Worm (Caenorhabditis elegans) whole organism, L3 larva: ENCODE measurements around the gene cutl-9.

Source experiments
- ZK546.5 ChIP-seq: sonication (generic microtip); optimal IDR thresholded peaks from 2 replicates; lab custom pipeline; 2017; ENCODE audit warnings: missing biosample characterization, missing genetic modification characterization
- aly-2 ChIP-seq: fragments of 150-350 bp; optimal IDR thresholded peaks from 2 replicates; lab custom pipeline; 2014; ENCODE audit warnings: missing biosample characterization, missing genetic modification characterization
- ceh-82 ChIP-seq: fragments of 150-350 bp; optimal IDR thresholded peaks from 2 replicates; lab custom pipeline; 2014; ENCODE audit warnings: missing biosample characterization, missing genetic modification characterization
- daf-12 ChIP-seq: fragments of 150-350 bp; optimal IDR thresholded peaks from 2 replicates; lab custom pipeline; 2014; ENCODE audit warnings: missing biosample characterization, missing genetic modification reagents, missing genetic modification characterization
- egl-27 ChIP-seq: sonication (generic microtip); optimal IDR thresholded peaks from 4 replicates; lab custom pipeline; 2017; ENCODE audit warnings: missing biosample characterization, missing genetic modification reagents, missing genetic modification characterization
- egl-5 ChIP-seq: fragments of 150-350 bp; optimal IDR thresholded peaks from 2 replicates; lab custom pipeline; 2017; ENCODE audit warnings: missing biosample characterization, missing genetic modification reagents, missing genetic modification characterization, inconsistent platforms
- elt-1 ChIP-seq: fragments of 150-350 bp; optimal IDR thresholded peaks from 2 replicates; lab custom pipeline; 2014; ENCODE audit warnings: missing biosample characterization, missing genetic modification characterization
- elt-2 ChIP-seq: sonication (generic microtip); optimal IDR thresholded peaks from 2 replicates; lab custom pipeline; 2016; ENCODE audit warnings: missing genetic modification reagents, mild to moderate bottlenecking, missing genetic modification characterization, missing compliant biosample characterization
- elt-3 ChIP-seq, 3 experiments: fragments of 150-350 bp in 1 of 3; sonication (generic microtip) in 2 of 3; optimal IDR thresholded peaks; 2 replicates in 2 of 3; 4 replicates in 1 of 3; lab custom pipeline; 2014 to 2017; ENCODE audit warnings: missing biosample characterization in 3 of 3, missing genetic modification characterization in 3 of 3
- fkh-10 ChIP-seq: sonication (generic microtip); optimal IDR thresholded peaks from 2 replicates; lab custom pipeline; 2017; ENCODE audit warnings: missing biosample characterization, missing genetic modification reagents, missing genetic modification characterization
- jun-1 ChIP-seq: fragments of 150-350 bp; optimal IDR thresholded peaks from 2 replicates; lab custom pipeline; 2014; ENCODE audit warnings: missing biosample characterization, missing genetic modification reagents, missing genetic modification characterization
- lsy-12 ChIP-seq: sonication (generic microtip); optimal IDR thresholded peaks from 2 replicates; lab custom pipeline; 2016; ENCODE audit warnings: mild to moderate bottlenecking, missing genetic modification characterization, missing compliant biosample characterization
- mml-1 ChIP-seq: fragments of 150-350 bp; sonication (generic microtip); optimal IDR thresholded peaks from 3 replicates; lab custom pipeline; 2014; ENCODE audit warnings: missing biosample characterization, missing genetic modification characterization
- nfya-1 ChIP-seq: sonication (generic microtip); optimal IDR thresholded peaks from 2 replicates; lab custom pipeline; 2017; ENCODE audit warnings: missing genetic modification characterization, mild to moderate bottlenecking, missing compliant biosample characterization, antibody characterized with exemption, moderate library complexity; ENCODE audit not compliant: insufficient read depth
- nhr-11 ChIP-seq: fragments of 150-350 bp; optimal IDR thresholded peaks from 2 replicates; lab custom pipeline; 2014; ENCODE audit warnings: missing biosample characterization, missing genetic modification characterization
- nhr-12 ChIP-seq: fragments of 150-350 bp; optimal IDR thresholded peaks from 2 replicates; lab custom pipeline; 2014; ENCODE audit warnings: missing biosample characterization, missing genetic modification characterization
- nhr-23 ChIP-seq: fragments of 150-350 bp; optimal IDR thresholded peaks from 2 replicates; lab custom pipeline; 2014; ENCODE audit warnings: missing biosample characterization, missing genetic modification reagents, missing genetic modification characterization
- nhr-25 ChIP-seq: sonication (generic microtip); optimal IDR thresholded peaks from 2 replicates; lab custom pipeline; 2017; ENCODE audit warnings: missing biosample characterization, missing genetic modification characterization
- nhr-43 ChIP-seq: sonication (generic microtip); optimal IDR thresholded peaks from 2 replicates; lab custom pipeline; 2016; ENCODE audit warnings: mild to moderate bottlenecking, missing genetic modification characterization, missing compliant biosample characterization; ENCODE audit not compliant: poor library complexity, severe bottlenecking
- nhr-67 ChIP-seq: fragments of 150-350 bp; optimal IDR thresholded peaks from 2 replicates; lab custom pipeline; 2014; ENCODE audit warnings: missing biosample characterization, missing genetic modification characterization
- nhr-76 ChIP-seq: fragments of 150-350 bp; sonication (generic microtip); optimal IDR thresholded peaks from 5 replicates; lab custom pipeline; 2014; ENCODE audit warnings: missing biosample characterization, missing genetic modification characterization
- nhr-77 ChIP-seq: fragments of 150-350 bp; optimal IDR thresholded peaks from 2 replicates; lab custom pipeline; 2014; ENCODE audit warnings: missing biosample characterization, missing genetic modification characterization
- pha-4 ChIP-seq: fragments of 150-350 bp; optimal IDR thresholded peaks from 2 replicates; lab custom pipeline; 2014; ENCODE audit warnings: missing biosample characterization, missing genetic modification reagents, missing genetic modification characterization
- pqm-1 ChIP-seq: fragments of 150-350 bp; optimal IDR thresholded peaks from 2 replicates; lab custom pipeline; 2017; ENCODE audit warnings: missing biosample characterization, missing genetic modification characterization, inconsistent platforms
- sea-2 ChIP-seq: fragments of 150-350 bp; sonication (generic microtip); optimal IDR thresholded peaks from 4 replicates; lab custom pipeline; 2014; ENCODE audit warnings: missing biosample characterization, missing genetic modification reagents, missing genetic modification characterization
- skn-1 ChIP-seq: fragments of 150-350 bp; optimal IDR thresholded peaks from 2 replicates; lab custom pipeline; 2014; ENCODE audit warnings: missing biosample characterization, missing genetic modification characterization
- tbx-2 ChIP-seq: sonication (generic microtip); optimal IDR thresholded peaks from 2 replicates; lab custom pipeline; 2016; ENCODE audit warnings: mild to moderate bottlenecking, missing genetic modification characterization, missing compliant biosample characterization
- unc-39 ChIP-seq: sonication (generic microtip); optimal IDR thresholded peaks from 4 replicates; lab custom pipeline; 2017; ENCODE audit warnings: missing biosample characterization, missing genetic modification characterization
- zag-1 ChIP-seq: fragments of 150-350 bp; optimal IDR thresholded peaks from 2 replicates; lab custom pipeline; 2014; ENCODE audit warnings: missing biosample characterization, missing genetic modification characterization

cutl-9 gene

DNA sequence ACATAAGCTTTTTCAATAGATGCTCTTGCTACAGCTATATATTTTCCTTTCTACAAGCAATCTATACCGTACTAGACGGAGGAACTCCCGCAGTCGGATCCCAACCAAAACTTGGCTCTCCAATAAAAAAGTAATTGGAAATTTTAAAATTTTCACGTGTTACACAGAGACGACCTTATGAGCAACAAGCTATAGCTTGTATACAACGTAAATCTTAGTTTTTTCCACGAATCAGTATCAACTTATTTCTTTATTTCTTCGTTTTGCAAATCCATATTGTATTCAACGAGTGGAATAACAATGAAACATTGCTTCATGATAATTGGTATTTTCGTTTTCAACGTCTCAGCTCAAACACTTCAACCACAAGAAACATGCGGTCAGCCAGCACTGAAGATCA lies 21.3 kb downstream of the cutl-9 start, which contains the start of gene M28.4:
Gene M28.4, plus strand, starts transcription at position 301 of the 400 bp plus-strand sequence.
- TF ChIP-seq nhr-43 = no peak
- no peak for TF ChIP-seq nhr-12 (tag; lab: Kevin White, UChicago)
- TF ChIP-seq mml-1 = no peak
- no peak for TF ChIP-seq ZK546.5
- no peak for TF ChIP-seq nhr-25
- no peak for TF ChIP-seq nhr-67 (tag; lab: Kevin White, UChicago)
- no peak for TF ChIP-seq egl-5
- TF ChIP-seq skn-1 (tag; lab: Kevin White, UChicago) = no peak
- TF ChIP-seq elt-1 (tag; lab: Kevin White, UChicago) = no peak
- no peak for TF ChIP-seq nhr-23 (tag; lab: Kevin White, UChicago)
- TF ChIP-seq nhr-11 = no peak
- TF ChIP-seq elt-2 = no peak
- TF ChIP-seq sea-2 = no peak
- TF ChIP-seq pqm-1 (tag; lab: Kevin White, UChicago) = no peak
- TF ChIP-seq aly-2 (tag; lab: Kevin White, UChicago) = no peak
- TF ChIP-seq lsy-12 = no peak

DNA sequence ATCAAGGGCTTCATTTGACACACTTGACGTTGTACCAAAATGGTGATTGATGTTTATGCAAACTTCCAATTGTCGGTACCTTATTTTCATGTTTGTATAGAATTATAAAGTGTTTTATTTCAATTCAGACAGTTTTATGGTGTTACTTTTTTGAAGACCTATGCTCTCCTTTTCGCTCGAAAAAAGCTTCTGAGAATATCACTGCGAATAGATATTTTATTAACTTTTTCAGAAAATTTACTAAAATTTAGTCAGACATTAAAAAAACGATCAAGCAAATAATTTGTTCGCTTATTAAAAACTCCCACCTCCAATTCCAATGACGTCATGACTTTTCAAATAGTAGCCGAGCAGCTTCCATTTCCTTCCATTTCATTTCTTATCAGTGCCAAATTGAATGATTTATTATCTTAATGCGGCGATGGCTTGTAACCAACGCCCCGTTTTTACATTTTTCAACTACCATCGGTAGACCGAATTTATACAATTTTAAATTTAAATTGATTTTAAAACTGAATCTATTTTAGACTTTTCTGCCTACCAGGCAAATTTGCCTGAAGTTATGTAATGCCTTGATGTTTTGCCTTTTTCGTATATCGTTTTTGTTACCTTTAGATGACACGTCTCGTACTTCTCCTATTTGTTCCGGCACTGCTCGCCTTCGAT lies 25.0 kb downstream of the cutl-9 start, which contains the start of gene M28.10:
Gene M28.10, plus strand, starts transcription at position 616 of the 666 bp plus-strand sequence.
- TF ChIP-seq pqm-1 (tag; lab: Kevin White, UChicago) = peak; percentile 12
- TF ChIP-seq elt-2 = peak; percentile 58
- no peak for TF ChIP-seq daf-12 (tag; lab: Kevin White, UChicago)
- TF ChIP-seq, all 47 proteins: peak for 2

ce11 chrII:10652112-10652511 lies 30.0 kb downstream of the cutl-9 start, which contains the start of gene nphp-1:
Gene nphp-1, minus strand, starts transcription at chrII:10652256.
- TF ChIP-seq nfya-1 (tag; lab: Kevin White, UChicago) (no peak), aly-2 (tag; lab: Kevin White, UChicago) (no peak)

ce11 chrII:10653559-10653958 lies 31.5 kb downstream of the cutl-9 start:
- TF ChIP-seq pha-4 (tag; lab: Kevin White, UChicago) (peak; percentile 33), jun-1 (tag; lab: Kevin White, UChicago) (no peak), tbx-2 (tag; lab: Kevin White, UChicago) (no peak), pqm-1 (tag; lab: Kevin White, UChicago) (peak; percentile 7), elt-2 (peak; percentile 66), nhr-67 (tag; lab: Kevin White, UChicago) (no peak), sea-2 (no peak), fkh-10 (GFP tag; lab: Kevin White, UChicago) (no peak), lsy-12 (no peak), elt-3 (tag; optimal IDR thresholded peaks at IDR 0.05; lab: Kevin White, UChicago) (no peak), ceh-82 (tag; lab: Kevin White, UChicago) (no peak)
- TF ChIP-seq, all 47 proteins: peak for 3

DNA sequence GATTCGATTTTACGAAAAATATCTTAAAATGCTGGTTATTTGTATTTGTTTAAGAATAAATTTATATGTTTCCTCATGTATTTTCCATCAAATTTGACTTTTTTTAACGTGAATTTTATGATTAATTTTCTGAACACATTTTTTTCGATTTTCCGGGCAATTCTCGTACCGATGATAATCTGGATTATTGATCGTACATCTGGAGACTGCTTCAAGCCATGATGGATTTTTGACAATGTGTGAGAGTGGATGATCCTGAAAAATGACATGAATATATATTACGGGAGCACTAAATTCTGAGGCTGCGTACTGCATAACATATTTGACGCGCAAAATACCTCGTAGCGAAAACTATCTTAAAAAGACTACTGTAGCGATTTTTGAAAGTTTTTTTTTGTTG lies 32.4 kb downstream of the cutl-9 start:
- no peak for TF ChIP-seq nhr-11
- no peak for TF ChIP-seq zag-1 (tag; lab: Kevin White, UChicago)
- TF ChIP-seq egl-27 (tag; lab: Kevin White, UChicago) = no peak
- TF ChIP-seq tbx-2 (tag; lab: Kevin White, UChicago) = no peak
- no peak for TF ChIP-seq ZK546.5
- TF ChIP-seq nhr-76 (tag; lab: Kevin White, UChicago) = no peak
- no peak for TF ChIP-seq unc-39 (tag; lab: Kevin White, UChicago)
- no peak for TF ChIP-seq pha-4 (tag; lab: Kevin White, UChicago)
- no peak for TF ChIP-seq nhr-77

DNA sequence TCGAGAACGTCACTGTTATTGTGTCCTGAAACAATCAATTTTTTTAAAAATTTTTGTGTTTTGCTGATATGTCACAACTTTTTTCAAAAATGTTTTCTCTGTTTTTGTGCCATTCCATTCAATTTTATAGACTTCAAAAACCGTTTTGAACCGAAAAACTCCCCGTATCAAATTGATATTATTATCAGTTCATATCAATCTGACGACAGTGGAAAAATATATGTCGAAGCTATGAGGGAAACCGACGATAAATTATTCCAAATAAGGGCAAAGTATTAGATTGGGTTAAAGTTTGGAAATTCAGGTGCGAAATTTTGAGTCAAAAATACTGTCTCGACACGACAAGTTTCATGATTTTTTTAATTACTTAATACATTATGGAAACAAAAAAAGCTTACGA lies 34.3 kb downstream of the cutl-9 start:
- TF ChIP-seq elt-2 (peak; percentile 58), tbx-2 (tag; lab: Kevin White, UChicago) (no peak)
